Fruit fly (Drosophila melanogaster) Kc167 (cell line): Measurements from ENCODE around the gene Sf3b5.

Experiments used
- h ChIP-seq: fragments of >200 bp; optimal IDR thresholded peaks from 3 replicates; lab custom pipeline; 2018; ENCODE audit warnings: missing external identifiers
- ttk ChIP-seq: sonication (Bioruptor generic); optimal IDR thresholded peaks from 2 replicates; lab custom pipeline; 2017; ENCODE audit warnings: missing external identifiers

DNA sequence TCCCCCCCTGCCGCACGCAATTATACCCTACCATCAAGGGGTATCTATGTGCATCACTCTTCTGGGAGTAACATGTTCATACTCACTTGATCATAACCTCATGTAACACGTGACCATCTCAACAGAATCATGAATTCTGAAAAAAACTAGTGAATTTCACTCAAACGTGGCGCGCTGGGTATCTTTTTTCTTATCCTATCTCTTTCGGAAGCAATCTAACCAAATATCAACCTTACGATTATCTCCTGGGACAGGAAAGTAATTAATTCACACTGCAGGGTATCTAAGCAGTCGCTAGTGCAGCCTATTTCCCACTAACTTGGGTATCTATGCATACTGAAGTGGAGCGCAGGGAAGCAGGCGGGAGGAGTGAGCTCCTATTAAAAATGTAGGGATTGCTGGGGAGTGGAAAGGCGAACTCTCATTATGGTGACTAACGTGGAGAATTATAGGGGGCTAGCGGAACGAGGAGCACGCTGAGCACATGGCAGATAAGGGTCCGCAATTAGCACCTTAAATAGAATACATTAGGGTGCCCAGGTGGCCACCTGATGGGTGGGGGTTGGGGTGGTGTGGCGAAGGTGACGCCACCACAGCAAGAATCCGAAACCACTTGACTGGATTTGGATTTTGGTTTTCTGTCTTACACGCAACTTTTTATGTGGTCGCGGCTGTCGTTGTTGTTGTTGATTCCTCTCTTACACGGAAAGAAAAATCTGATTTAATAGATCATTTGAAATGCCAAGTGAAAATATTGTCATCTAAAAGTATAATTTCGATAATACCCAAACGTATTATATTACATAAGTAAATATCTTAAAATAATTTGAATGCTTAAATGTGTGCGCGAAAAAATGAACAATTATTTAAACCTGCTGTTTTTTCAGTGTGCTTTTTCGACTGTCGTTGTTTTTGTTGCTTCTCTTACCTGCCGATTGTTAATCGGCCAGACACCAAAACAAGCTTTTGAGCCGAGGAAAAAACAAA is 40.3 kb upstream of the Sf3b5 start:
- no peak for TF ChIP-seq ttk
- no peak for TF ChIP-seq h
